Worm (Caenorhabditis elegans) whole organism, young adult: Measurements from ENCODE around the gene argk-1.

Source experiments
- D2030.7 ChIP-seq: fragments of 200-800 bp; sonication (Bioruptor generic); IDR thresholded peaks from 2 replicates; pipeline ENCODE4 v1.3.6; 2022; ENCODE audit warnings: missing genetic modification reagents, missing genetic modification characterization, missing compliant biosample characterization
- F23B12.7 ChIP-seq: sonication (generic microtip); optimal IDR thresholded peaks from 2 replicates; lab custom pipeline; 2017; ENCODE audit warnings: missing genetic modification characterization, mild to moderate bottlenecking, missing compliant biosample characterization, antibody characterized with exemption, moderate library complexity; ENCODE audit not compliant: insufficient read depth
- Y53F4B.3 ChIP-seq: fragments of 200-800 bp; sonication (Bioruptor generic); IDR thresholded peaks from 2 replicates; pipeline ENCODE4 v1.3.6; 2022; ENCODE audit warnings: missing genetic modification reagents, missing genetic modification characterization, missing compliant biosample characterization
- Y56A3A.18 ChIP-seq: fragments of 200-800 bp; sonication (Bioruptor generic); IDR thresholded peaks from 2 replicates; pipeline ENCODE4 v1.3.6; 2022; ENCODE audit warnings: missing genetic modification reagents, missing genetic modification characterization, missing compliant biosample characterization
- ama-1 ChIP-seq, 3 experiments: fragments of 150-350 bp in 1 of 3; sonication (generic microtip) in 2 of 3; optimal IDR thresholded peaks; 2 replicates each; lab custom pipeline; 2014 to 2018; ENCODE audit warnings: missing biosample characterization in 2 of 3, missing genetic modification characterization in 2 of 3, missing genetic modification reagents in 2 of 3
- fkh-3 ChIP-seq: sonication (generic microtip); optimal IDR thresholded peaks from 2 replicates; lab custom pipeline; 2016; ENCODE audit warnings: mild to moderate bottlenecking, missing genetic modification characterization, missing compliant biosample characterization
- hrde-1 ChIP-seq: sonication (generic microtip); optimal IDR thresholded peaks from 2 replicates; lab custom pipeline; 2016; ENCODE audit warnings: missing genetic modification characterization, mild to moderate bottlenecking, missing compliant biosample characterization, moderate library complexity, missing genotype, missing genetic modification reagents, borderline replicate concordance
- rcor-1 ChIP-seq: fragments of 200-800 bp; sonication (Bioruptor generic); IDR thresholded peaks from 2 replicates; pipeline ENCODE4 v1.3.6; 2022; ENCODE audit warnings: missing genetic modification reagents, missing genetic modification characterization, missing compliant biosample characterization
- snpc-4 ChIP-seq, 5 experiments: fragments of 150-350 bp in 1 of 5; sonication (generic microtip) in 4 of 5; optimal IDR thresholded peaks; 2 replicates each; lab custom pipeline; 2014 to 2018; ENCODE audit warnings: missing genetic modification characterization in 5 of 5, missing biosample characterization in 3 of 5, antibody characterized with exemption in 2 of 5, mild to moderate bottlenecking in 2 of 5, missing compliant biosample characterization in 2 of 5, missing genotype in 2 of 5, moderate library complexity in 2 of 5, missing genetic modification reagents in 1 of 5

ce11 chrV:16068938-16069337 is 34.8 kb upstream of the argk-1 start, which contains the start of gene cyp-35D1:
- TF ChIP-seq Y56A3A.18 (GFP tag; lab: Robert Waterston, UW) (no peak), Y53F4B.3 (GFP tag; lab: Robert Waterston, UW) (no peak), ama-1 (optimal IDR thresholded peaks at IDR 0.05; lab: Kevin White, UChicago) (no peak), ama-1 (GFP tag; optimal IDR thresholded peaks at IDR 0.05; lab: Kevin White, UChicago) (no peak), D2030.7 (no peak), F23B12.7 (tag; lab: Kevin White, UChicago) (no peak), hrde-1 (no peak), snpc-4 (GFP tag; optimal IDR thresholded peaks at IDR 0.05; lab: Kevin White, UChicago) (no peak), snpc-4 (tag; optimal IDR thresholded peaks at IDR 0.05; lab: Kevin White, UChicago) (no peak), rcor-1 (no peak), fkh-3 (tag; lab: Kevin White, UChicago) (no peak)
